Worm (Caenorhabditis elegans): ENCODE results near the gene nuo-4.

Gene nuo-4

ce11 chrIII:7141285-7141715 lies 17.3 kb downstream of the nuo-4 start (continued):
- TF ChIP-seq ceh-90 (tag; optimal IDR thresholded peaks at IDR 0.05) (no peak), nhr-85 (tag) (peak; percentile 14), xbp-1 (tag; optimal IDR thresholded peaks at IDR 0.05) (no peak), sox-4 (tag; optimal IDR thresholded peaks at IDR 0.05) (no peak), lin-14 (GFP tag; optimal IDR thresholded peaks at IDR 0.05) (peak; percentile 59), nhr-47 (tag; optimal IDR thresholded peaks at IDR 0.05) (peak; percentile 42), snu-23 (GFP tag; optimal IDR thresholded peaks at IDR 0.05) (peak; percentile 32), sup-37 (GFP tag; optimal IDR thresholded peaks at IDR 0.05) (no peak), ces-1 (GFP tag; optimal IDR thresholded peaks at IDR 0.05) (no peak), lsy-2 (tag; optimal IDR thresholded peaks at IDR 0.05) (peak; percentile 3 to 15), mep-1 (tag; optimal IDR thresholded peaks at IDR 0.05) (no peak), Y116A8C.19 (tag; optimal IDR thresholded peaks at IDR 0.05; ENCODE audit: borderline replicate concordance) (no peak), nhr-90 (tag; optimal IDR thresholded peaks at IDR 0.05; ENCODE audit: poor library complexity) (peak; percentile 76), lin-39 (tag; optimal IDR thresholded peaks at IDR 0.05) (peak; percentile 50), ama-1 (optimal IDR thresholded peaks at IDR 0.05) (peak; percentile 92)

ce11 chrIII:7140228-7140710 lies 18.3 kb downstream of the nuo-4 start:
- TF ChIP-seq C04F5.9 (tag; optimal IDR thresholded peaks at IDR 0.05) (no peak), lsy-2 (tag; optimal IDR thresholded peaks at IDR 0.05) (peak in 1 of 2 experiments; percentile 41), snu-23 (GFP tag; optimal IDR thresholded peaks at IDR 0.05) (peak; percentile 66), unc-130 (tag; optimal IDR thresholded peaks at IDR 0.05) (no peak), mep-1 (tag; optimal IDR thresholded peaks at IDR 0.05) (no peak), dpl-1 (GFP tag; optimal IDR thresholded peaks at IDR 0.05) (no peak), grh-1 (GFP tag; IDR thresholded peaks at IDR 0.05) (peak; percentile 67), pqm-1 (tag; optimal IDR thresholded peaks at IDR 0.05) (no peak), ztf-4 (tag; optimal IDR thresholded peaks at IDR 0.05) (no peak), ets-5 (GFP tag; IDR thresholded peaks at IDR 0.05) (no peak), aly-2 (tag; optimal IDR thresholded peaks at IDR 0.05) (no peak), isw-1 (GFP tag; IDR thresholded peaks at IDR 0.05) (no peak), xbp-1 (tag; optimal IDR thresholded peaks at IDR 0.05) (peak; percentile 23), egl-13 (tag; optimal IDR thresholded peaks at IDR 0.05) (no peak), ztf-11 (tag; optimal IDR thresholded peaks at IDR 0.05) (no peak), nhr-47 (tag; optimal IDR thresholded peaks at IDR 0.05) (peak; percentile 70), zag-1 (tag; optimal IDR thresholded peaks at IDR 0.05) (no peak), tbx-2 (tag; optimal IDR thresholded peaks at IDR 0.05) (no peak), fkh-4 (tag; optimal IDR thresholded peaks at IDR 0.05; ENCODE audit: borderline replicate concordance) (no peak), nhr-84 (tag; optimal IDR thresholded peaks at IDR 0.05) (no peak), nhr-77 (tag; optimal IDR thresholded peaks at IDR 0.05) (no peak), sox-4 (tag; optimal IDR thresholded peaks at IDR 0.05) (no peak), lin-15B (tag; optimal IDR thresholded peaks at IDR 0.05) (no peak), fkh-8 (tag; optimal IDR thresholded peaks at IDR 0.05) (no peak), alr-1 (tag; optimal IDR thresholded peaks at IDR 0.05; ENCODE audit: borderline replicate concordance) (no peak), sptf-1 (tag; optimal IDR thresholded peaks at IDR 0.05) (no peak), elt-2 (tag; optimal IDR thresholded peaks at IDR 0.05) (peak; percentile 46), efl-1 (optimal IDR thresholded peaks at IDR 0.05) (peak; percentile 28 to 43), efl-1 (GFP tag; optimal IDR thresholded peaks at IDR 0.05 in 1 of 2) (peak in 1 of 2 experiments; percentile 62), hpl-2 (GFP tag; optimal IDR thresholded peaks at IDR 0.05) (no peak), snpc-4 (tag; optimal IDR thresholded peaks at IDR 0.05) (peak; percentile 97), unc-62 (GFP tag; optimal IDR thresholded peaks at IDR 0.05) (no peak), nhr-12 (tag; optimal IDR thresholded peaks at IDR 0.05) (no peak), C34B4.2 (tag; optimal IDR thresholded peaks at IDR 0.05) (no peak), fos-1 (tag; optimal IDR thresholded peaks at IDR 0.05) (no peak), hlh-4 (tag; optimal IDR thresholded peaks at IDR 0.05) (no peak), sup-37 (GFP tag; optimal IDR thresholded peaks at IDR 0.05) (no peak), ceh-82 (tag; optimal IDR thresholded peaks at IDR 0.05) (peak in 2 of 3 experiments; percentile 0 to 18), fkh-10 (GFP tag; optimal IDR thresholded peaks at IDR 0.05) (no peak), nhr-85 (tag) (peak; percentile 94), lir-3 (tag; optimal IDR thresholded peaks at IDR 0.05; ENCODE audit: poor library complexity) (no peak), ama-1 (optimal IDR thresholded peaks at IDR 0.05) (peak; percentile 43), nhr-90 (tag; optimal IDR thresholded peaks at IDR 0.05; ENCODE audit: poor library complexity) (peak; percentile 83), elt-3 (tag; optimal IDR thresholded peaks at IDR 0.05) (no peak), swsn-7 (tag; optimal IDR thresholded peaks at IDR 0.05) (peak; percentile 39), nhr-237 (tag; optimal IDR thresholded peaks at IDR 0.05) (no peak)

Measured in whole organism, L1 larva.